Worm (Caenorhabditis elegans): ENCODE data around the gene fbxa-104.

DNA sequence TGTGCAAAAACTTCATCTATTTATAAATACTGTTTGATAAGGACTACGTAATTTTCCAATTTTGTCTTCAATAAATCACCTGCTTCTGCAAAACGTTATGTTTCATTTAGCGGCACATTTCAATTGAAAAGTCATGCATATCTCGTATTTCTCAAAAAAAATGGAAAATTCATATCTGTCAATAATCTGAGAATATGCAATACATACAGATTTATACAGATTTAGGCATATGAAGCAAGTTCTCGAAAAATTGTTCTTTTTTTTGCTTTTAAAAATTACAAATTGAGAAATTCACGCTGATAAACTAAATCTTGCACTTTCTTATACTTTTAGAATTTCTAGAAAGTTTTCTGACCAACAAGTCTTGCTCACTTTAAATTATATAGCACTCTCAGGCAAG, 20.7 kb upstream of the fbxa-104 start, which contains the start of gene T26H5.11:
- TF ChIP-seq ets-4 (GFP tag; optimal IDR thresholded peaks at IDR 0.05) (no peak), nfya-1 (tag; optimal IDR thresholded peaks at IDR 0.05; ENCODE audit: borderline replicate concordance, insufficient read depth) (no peak), Y53G8AR.9 (GFP tag; conservative IDR thresholded peaks at IDR 0.05) (no peak), F52B5.7 (tag; optimal IDR thresholded peaks at IDR 0.05) (no peak)

Data from whole organism, young adult.